Worm (Caenorhabditis elegans) whole organism, L3 larva: ENCODE results near the gene asg-2.
"Not testable (repeated sequence)": the region's sequence is repeated elsewhere in the genome, so short reads cannot be mapped to it uniquely, and the experiment has no call there.

Experiments
- R02D3.7 ChIP-seq: fragments of 150-350 bp; optimal IDR thresholded peaks from 2 replicates; lab custom pipeline; 2014; ENCODE audit warnings: missing biosample characterization, missing genetic modification characterization
- aly-2 ChIP-seq: fragments of 150-350 bp; optimal IDR thresholded peaks from 2 replicates; lab custom pipeline; 2014; ENCODE audit warnings: missing biosample characterization, missing genetic modification characterization
- ceh-28 ChIP-seq: fragments of 150-350 bp; optimal IDR thresholded peaks from 2 replicates; lab custom pipeline; 2014; ENCODE audit warnings: missing biosample characterization, missing genetic modification reagents, missing genetic modification characterization
- ceh-9 ChIP-seq: sonication (generic microtip); optimal IDR thresholded peaks from 2 replicates; lab custom pipeline; 2018; ENCODE audit warnings: missing biosample characterization, missing genetic modification characterization
- egl-27 ChIP-seq: sonication (generic microtip); optimal IDR thresholded peaks from 4 replicates; lab custom pipeline; 2017; ENCODE audit warnings: missing biosample characterization, missing genetic modification reagents, missing genetic modification characterization
- egl-5 ChIP-seq: fragments of 150-350 bp; optimal IDR thresholded peaks from 2 replicates; lab custom pipeline; 2017; ENCODE audit warnings: missing biosample characterization, missing genetic modification reagents, missing genetic modification characterization, inconsistent platforms
- elt-1 ChIP-seq: fragments of 150-350 bp; optimal IDR thresholded peaks from 2 replicates; lab custom pipeline; 2014; ENCODE audit warnings: missing biosample characterization, missing genetic modification characterization
- elt-2 ChIP-seq: sonication (generic microtip); optimal IDR thresholded peaks from 2 replicates; lab custom pipeline; 2016; ENCODE audit warnings: missing genetic modification reagents, mild to moderate bottlenecking, missing genetic modification characterization, missing compliant biosample characterization
- elt-3 ChIP-seq, 3 experiments: fragments of 150-350 bp in 1 of 3; sonication (generic microtip) in 2 of 3; optimal IDR thresholded peaks; 2 replicates in 2 of 3; 4 replicates in 1 of 3; lab custom pipeline; 2014 to 2017; ENCODE audit warnings: missing biosample characterization in 3 of 3, missing genetic modification characterization in 3 of 3
- eor-1 ChIP-seq, 2 experiments: fragments of 150-350 bp; optimal IDR thresholded peaks; 2 replicates each; lab custom pipeline; 2014 to 2018; ENCODE audit warnings: missing biosample characterization in 2 of 2, missing genetic modification characterization in 2 of 2
- fkh-10 ChIP-seq: sonication (generic microtip); optimal IDR thresholded peaks from 2 replicates; lab custom pipeline; 2017; ENCODE audit warnings: missing biosample characterization, missing genetic modification reagents, missing genetic modification characterization
- fkh-2 ChIP-seq: fragments of 150-350 bp; optimal IDR thresholded peaks from 2 replicates; lab custom pipeline; 2014; ENCODE audit warnings: missing biosample characterization, missing genetic modification reagents, missing genetic modification characterization
- hmg-11 ChIP-seq: sonication (generic microtip); optimal IDR thresholded peaks from 2 replicates; lab custom pipeline; 2016; ENCODE audit warnings: missing genetic modification characterization, missing compliant biosample characterization
- jun-1 ChIP-seq: fragments of 150-350 bp; optimal IDR thresholded peaks from 2 replicates; lab custom pipeline; 2014; ENCODE audit warnings: missing biosample characterization, missing genetic modification reagents, missing genetic modification characterization
- lin-15B ChIP-seq: fragments of 150-350 bp; optimal IDR thresholded peaks from 2 replicates; lab custom pipeline; 2014; ENCODE audit warnings: missing biosample characterization, missing genetic modification characterization
- lin-39 ChIP-seq: fragments of 150-350 bp; optimal IDR thresholded peaks from 2 replicates; lab custom pipeline; 2018; ENCODE audit warnings: missing biosample characterization, missing genetic modification reagents, missing genetic modification characterization
- mdl-1 ChIP-seq: fragments of 150-350 bp; optimal IDR thresholded peaks from 2 replicates; lab custom pipeline; 2014; ENCODE audit warnings: missing biosample characterization, missing genetic modification characterization
- mml-1 ChIP-seq: fragments of 150-350 bp; sonication (generic microtip); optimal IDR thresholded peaks from 3 replicates; lab custom pipeline; 2014; ENCODE audit warnings: missing biosample characterization, missing genetic modification characterization
- nhr-11 ChIP-seq: fragments of 150-350 bp; optimal IDR thresholded peaks from 2 replicates; lab custom pipeline; 2014; ENCODE audit warnings: missing biosample characterization, missing genetic modification characterization
- nhr-12 ChIP-seq: fragments of 150-350 bp; optimal IDR thresholded peaks from 2 replicates; lab custom pipeline; 2014; ENCODE audit warnings: missing biosample characterization, missing genetic modification characterization
- nhr-237 ChIP-seq: fragments of 150-350 bp; optimal IDR thresholded peaks from 2 replicates; lab custom pipeline; 2014; ENCODE audit warnings: missing biosample characterization, missing genetic modification characterization
- nhr-25 ChIP-seq: sonication (generic microtip); optimal IDR thresholded peaks from 2 replicates; lab custom pipeline; 2017; ENCODE audit warnings: missing biosample characterization, missing genetic modification characterization
- nhr-28 ChIP-seq: fragments of 150-350 bp; optimal IDR thresholded peaks from 2 replicates; lab custom pipeline; 2014; ENCODE audit warnings: missing biosample characterization, missing genetic modification characterization
- nhr-43 ChIP-seq: sonication (generic microtip); optimal IDR thresholded peaks from 2 replicates; lab custom pipeline; 2016; ENCODE audit warnings: mild to moderate bottlenecking, missing genetic modification characterization, missing compliant biosample characterization; ENCODE audit not compliant: poor library complexity, severe bottlenecking
- nhr-77 ChIP-seq: fragments of 150-350 bp; optimal IDR thresholded peaks from 2 replicates; lab custom pipeline; 2014; ENCODE audit warnings: missing biosample characterization, missing genetic modification characterization
- pha-4 ChIP-seq: fragments of 150-350 bp; optimal IDR thresholded peaks from 2 replicates; lab custom pipeline; 2014; ENCODE audit warnings: missing biosample characterization, missing genetic modification reagents, missing genetic modification characterization
- pqm-1 ChIP-seq: fragments of 150-350 bp; optimal IDR thresholded peaks from 2 replicates; lab custom pipeline; 2017; ENCODE audit warnings: missing biosample characterization, missing genetic modification characterization, inconsistent platforms
- sea-2 ChIP-seq: fragments of 150-350 bp; sonication (generic microtip); optimal IDR thresholded peaks from 4 replicates; lab custom pipeline; 2014; ENCODE audit warnings: missing biosample characterization, missing genetic modification reagents, missing genetic modification characterization
- snpc-4 ChIP-seq: fragments of 150-350 bp; optimal IDR thresholded peaks from 2 replicates; lab custom pipeline; 2014; ENCODE audit warnings: missing biosample characterization, missing genetic modification characterization
- zag-1 ChIP-seq: fragments of 150-350 bp; optimal IDR thresholded peaks from 2 replicates; lab custom pipeline; 2014; ENCODE audit warnings: missing biosample characterization, missing genetic modification characterization
- ztf-11 ChIP-seq: fragments of 150-350 bp; optimal IDR thresholded peaks from 2 replicates; lab custom pipeline; 2014; ENCODE audit warnings: missing biosample characterization, missing genetic modification characterization

The asg-2 gene

DNA sequence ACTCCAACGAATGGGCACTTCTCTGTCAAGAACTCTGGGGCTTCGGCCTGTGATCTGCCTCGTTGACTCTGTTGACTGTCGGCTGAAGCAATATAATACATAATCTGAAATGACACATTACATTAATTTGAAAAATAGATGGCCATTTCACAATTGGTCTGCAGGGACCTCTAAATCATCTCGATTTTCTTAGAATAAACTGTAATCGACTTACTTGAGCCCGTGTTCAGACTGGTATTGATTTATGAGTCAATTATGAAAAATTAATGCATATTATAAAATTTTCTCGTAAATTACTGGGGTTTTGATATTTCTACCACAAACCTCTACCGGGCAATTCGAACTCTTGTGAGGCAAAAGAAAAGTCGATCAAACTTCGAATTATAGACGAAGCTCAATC, 27.6 kb downstream of the asg-2 start, which contains the start of gene C53B7.6:
Gene C53B7.6 (minus strand): TSS at position 101 of the 400 bp plus-strand sequence.
- TF ChIP-seq nhr-77, nhr-12, fkh-2 (tag; lab: Kevin White, UChicago): not testable (repeated sequence)

DNA sequence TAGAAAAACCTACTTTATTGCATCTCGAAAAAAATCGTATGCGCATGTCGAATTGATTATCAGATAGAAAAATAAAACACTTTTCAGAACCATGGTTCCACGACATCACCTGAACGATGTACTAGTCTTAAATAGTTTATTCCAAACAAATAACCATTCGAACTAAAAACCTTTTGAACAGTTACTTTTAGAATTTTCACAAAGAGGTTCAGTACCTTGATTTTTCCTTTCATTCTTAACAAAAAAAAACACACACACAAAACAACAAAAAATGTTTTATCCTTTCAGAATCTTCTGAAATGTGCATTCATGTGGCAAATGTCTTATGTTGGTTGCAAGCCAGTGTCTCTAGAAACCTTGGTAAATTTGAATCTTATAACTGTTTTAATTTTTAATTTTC, 33.7 kb downstream of the asg-2 start, which contains the start of gene F41C6.4:
Gene F41C6.4 (minus strand): TSS at position 101 of the 400 bp plus-strand sequence.
- TF ChIP-seq ceh-28 (tag; lab: Kevin White, UChicago) (no peak), ztf-11 (no peak), jun-1 (tag; lab: Kevin White, UChicago) (no peak), R02D3.7 (tag; lab: Kevin White, UChicago) (no peak)

ce11 chrX:6875273-6875672, 34.2 kb downstream of the asg-2 start:
- TF ChIP-seq nhr-28 (no peak), zag-1 (no peak), nhr-43 (tag; lab: Kevin White, UChicago) (no peak)

- TF ChIP-seq fkh-10 (GFP tag; lab: Kevin White, UChicago) (no peak), elt-1 (tag; lab: Kevin White, UChicago) (no peak), egl-5 (tag; lab: Kevin White, UChicago) (no peak), pqm-1 (no peak), lin-15B (no peak), fkh-2 (tag; lab: Kevin White, UChicago) (no peak), zag-1 (no peak), pha-4 (no peak)
Observed at ce11 chrX:6877436-6877835, 36.4 kb downstream of the asg-2 start, which contains the start of gene col-173. Gene col-173, minus strand, starts transcription at chrX:6877536.

- not testable (repeated sequence) for TF ChIP-seq nhr-237 (tag; lab: Kevin White, UChicago); egl-27 (tag; lab: Kevin White, UChicago); fkh-10 (GFP tag; lab: Kevin White, UChicago)
Observed at ce11 chrX:6881795-6882194, 40.7 kb downstream of the asg-2 start, which contains the start of gene F41C6.6. Gene F41C6.6, minus strand, starts transcription at chrX:6881895.

ce11 chrX:6884439-6884838, 43.4 kb downstream of the asg-2 start:
- no peak for TF ChIP-seq ceh-28 (tag; lab: Kevin White, UChicago)
- no peak for TF ChIP-seq hmg-11 (tag; lab: Kevin White, UChicago)
- no peak for TF ChIP-seq zag-1
- TF ChIP-seq nhr-28: no peak
- peak; percentile 5 for TF ChIP-seq pqm-1
- no peak for TF ChIP-seq nhr-77 (tag; lab: Kevin White, UChicago)
- TF ChIP-seq mml-1 (tag; lab: Kevin White, UChicago): no peak
- no peak for TF ChIP-seq nhr-237 (tag; lab: Kevin White, UChicago)
- TF ChIP-seq aly-2 (tag; lab: Kevin White, UChicago): no peak
- TF ChIP-seq nhr-11 (tag; lab: Kevin White, UChicago): no peak
- TF ChIP-seq mdl-1 (tag; lab: Kevin White, UChicago): no peak
- TF ChIP-seq snpc-4: no peak
- no peak for TF ChIP-seq sea-2
- TF ChIP-seq R02D3.7 (tag; lab: Kevin White, UChicago): no peak
- TF ChIP-seq pha-4: peak; percentile 48
- no peak for TF ChIP-seq elt-3 (tag; optimal IDR thresholded peaks at IDR 0.05; lab: Kevin White, UChicago)
- no peak for TF ChIP-seq ceh-9 (tag; lab: Kevin White, UChicago)
- no peak for TF ChIP-seq lin-39 (tag; lab: Kevin White, UChicago)
- TF ChIP-seq nhr-25 (tag; lab: Kevin White, UChicago): no peak
- peak; percentile 59 for TF ChIP-seq elt-2
- TF ChIP-seq eor-1 (tag; optimal IDR thresholded peaks at IDR 0.05; lab: Kevin White, UChicago): no peak
